Worm (Caenorhabditis elegans) whole organism, early embryonic: ENCODE data around the gene C25F9.14.

ENCODE experiments used
- B0310.2 ChIP-seq: sonication (generic microtip); optimal IDR thresholded peaks from 2 replicates; lab custom pipeline; 2016; ENCODE audit warnings: mild to moderate bottlenecking, missing genetic modification characterization, missing compliant biosample characterization
- F13C5.2 ChIP-seq: sonication (generic microtip); optimal IDR thresholded peaks from 2 replicates; lab custom pipeline; 2017; ENCODE audit warnings: mild to moderate bottlenecking, missing genetic modification characterization, inconsistent platforms, missing compliant biosample characterization
- aly-1 ChIP-seq: sonication (generic microtip); optimal IDR thresholded peaks from 2 replicates; lab custom pipeline; 2016; ENCODE audit warnings: missing genetic modification characterization, missing compliant biosample characterization
- ama-1 ChIP-seq: fragments of 150-350 bp; optimal IDR thresholded peaks from 2 replicates; lab custom pipeline; 2014
- ceh-13 ChIP-seq: fragments of 200-800 bp; sonication (Bioruptor generic); optimal IDR thresholded peaks from 2 replicates; lab custom pipeline; 2018; ENCODE audit warnings: mild to moderate bottlenecking, missing genetic modification characterization, missing compliant biosample characterization
- ceh-36 ChIP-seq: sonication (generic microtip); optimal IDR thresholded peaks from 2 replicates; lab custom pipeline; 2016; ENCODE audit warnings: missing genetic modification characterization, inconsistent platforms, missing compliant biosample characterization
- ets-7 ChIP-seq: sonication (generic microtip); optimal IDR thresholded peaks from 2 replicates; lab custom pipeline; 2016; ENCODE audit warnings: missing genotype, missing genetic modification characterization, missing compliant biosample characterization
- flt-1 ChIP-seq: fragments of 200-800 bp; sonication (Bioruptor generic); IDR thresholded peaks from 2 replicates; pipeline ENCODE4 v1.3.6; 2022; ENCODE audit warnings: missing genetic modification characterization, missing compliant biosample characterization
- hmbx-1 ChIP-seq: sonication (generic microtip); optimal IDR thresholded peaks from 2 replicates; lab custom pipeline; 2016; ENCODE audit warnings: mild to moderate bottlenecking, missing genetic modification characterization, missing compliant biosample characterization
- hmg-4 ChIP-seq: fragments of 200-800 bp; sonication (Bioruptor generic); optimal IDR thresholded peaks from 2 replicates; lab custom pipeline; 2018; ENCODE audit warnings: mild to moderate bottlenecking, missing genetic modification characterization, missing compliant biosample characterization
- hnd-1 ChIP-seq: sonication (generic microtip); optimal IDR thresholded peaks from 2 replicates; lab custom pipeline; 2016; ENCODE audit warnings: missing genetic modification characterization, missing compliant biosample characterization
- pes-1 ChIP-seq: fragments of 200-800 bp; sonication (Bioruptor generic); IDR thresholded peaks from 2 replicates; pipeline ENCODE4 v1.3.6; 2022; ENCODE audit warnings: missing genetic modification reagents, missing genetic modification characterization, missing compliant biosample characterization
- scrt-1 ChIP-seq: fragments of 200-800 bp; sonication (Bioruptor generic); IDR thresholded peaks from 2 replicates; pipeline ENCODE4 v1.3.6; 2022; ENCODE audit warnings: missing genetic modification characterization, missing compliant biosample characterization
- sea-1 ChIP-seq: fragments of 200-800 bp; sonication (Bioruptor generic); conservative IDR thresholded peaks from 2 replicates; pipeline ENCODE4 v1.3.6; 2022; ENCODE audit warnings: missing genetic modification characterization, missing compliant biosample characterization
- tbx-11 ChIP-seq: fragments of 200-800 bp; sonication (Bioruptor generic); IDR thresholded peaks from 2 replicates; pipeline ENCODE4 v1.3.6; 2022; ENCODE audit warnings: missing genetic modification characterization, missing compliant biosample characterization
- tbx-37 ChIP-seq: fragments of 200-800 bp; sonication (Bioruptor generic); conservative IDR thresholded peaks from 2 replicates; pipeline ENCODE4 v1.3.6; 2022; ENCODE audit warnings: missing genetic modification reagents, missing genetic modification characterization, missing compliant biosample characterization
- tra-4 ChIP-seq: sonication (generic microtip); optimal IDR thresholded peaks from 2 replicates; lab custom pipeline; 2017; ENCODE audit warnings: missing genetic modification characterization, missing compliant biosample characterization

C25F9.14 gene

DNA sequence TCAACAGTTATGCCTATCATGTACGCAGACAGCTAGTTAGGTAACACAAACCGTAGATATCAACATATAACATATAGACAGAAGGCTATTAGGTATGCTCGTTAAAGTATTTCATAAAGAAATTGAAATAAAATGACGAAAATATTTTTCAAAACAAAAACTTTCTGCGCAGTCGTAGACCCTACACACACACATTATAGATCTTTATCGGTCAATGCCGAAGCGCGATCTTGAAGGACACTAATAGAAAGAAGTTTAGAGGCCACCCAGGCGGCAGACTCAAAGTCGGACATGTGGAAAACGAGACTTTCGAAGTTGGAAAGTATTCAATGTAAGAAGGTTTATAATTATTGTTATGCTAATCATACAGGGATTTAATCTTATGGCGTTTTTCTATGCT, 7.3 kb upstream of the C25F9.14 start:
- no peak for TF ChIP-seq hmg-4

ce11 chrV:19429605-19430004, 6.7 kb upstream of the C25F9.14 start:
- TF ChIP-seq F13C5.2 (tag; lab: Kevin White, UChicago) (no peak), ceh-36 (tag; lab: Kevin White, UChicago) (no peak), hmg-4 (no peak), B0310.2 (tag; lab: Kevin White, UChicago) (no peak)

ce11 chrV:19430351-19430913, 5.9 kb upstream of the C25F9.14 start:
- TF ChIP-seq tbx-37 (GFP tag; lab: Robert Waterston, UW) (no peak), F13C5.2 (tag; lab: Kevin White, UChicago) (no peak), aly-1 (tag; lab: Kevin White, UChicago) (no peak), scrt-1 (GFP tag; lab: Robert Waterston, UW) (no peak), ama-1 (lab: Kevin White, UChicago) (no peak), pes-1 (GFP tag; lab: Robert Waterston, UW) (no peak), ceh-36 (tag; lab: Kevin White, UChicago) (peak; percentile 50), hmg-4 (peak; percentile 26), ets-7 (no peak), tra-4 (tag; lab: Kevin White, UChicago) (no peak), sea-1 (GFP tag; lab: Robert Waterston, UW) (no peak)

ce11 chrV:19431036-19431435, 5.2 kb upstream of the C25F9.14 start, which contains the start of gene srw-85:
Gene srw-85 (minus strand): TSS chrV:19431136.
- TF ChIP-seq tbx-37 (GFP tag; lab: Robert Waterston, UW) (no peak), ceh-13 (GFP tag; lab: Kevin White, UChicago) (no peak), hnd-1 (tag; lab: Kevin White, UChicago) (no peak), flt-1 (GFP tag; lab: Robert Waterston, UW) (no peak), sea-1 (GFP tag; lab: Robert Waterston, UW) (no peak), scrt-1 (GFP tag; lab: Robert Waterston, UW) (no peak), F13C5.2 (tag; lab: Kevin White, UChicago) (no peak), ama-1 (lab: Kevin White, UChicago) (no peak), hmg-4 (no peak), aly-1 (tag; lab: Kevin White, UChicago) (no peak), hmbx-1 (tag; lab: Kevin White, UChicago) (no peak), pes-1 (GFP tag; lab: Robert Waterston, UW) (no peak), B0310.2 (tag; lab: Kevin White, UChicago) (no peak), tbx-11 (GFP tag; lab: Robert Waterston, UW) (no peak), ceh-36 (tag; lab: Kevin White, UChicago) (no peak), tra-4 (tag; lab: Kevin White, UChicago) (no peak), ets-7 (no peak)

- TF ChIP-seq flt-1 (GFP tag; lab: Robert Waterston, UW) (no peak), sea-1 (GFP tag; lab: Robert Waterston, UW) (no peak), pes-1 (GFP tag; lab: Robert Waterston, UW) (no peak), tra-4 (tag; lab: Kevin White, UChicago) (no peak)
Measured at ce11 chrV:19432030-19432429, 4.3 kb upstream of the C25F9.14 start.

DNA sequence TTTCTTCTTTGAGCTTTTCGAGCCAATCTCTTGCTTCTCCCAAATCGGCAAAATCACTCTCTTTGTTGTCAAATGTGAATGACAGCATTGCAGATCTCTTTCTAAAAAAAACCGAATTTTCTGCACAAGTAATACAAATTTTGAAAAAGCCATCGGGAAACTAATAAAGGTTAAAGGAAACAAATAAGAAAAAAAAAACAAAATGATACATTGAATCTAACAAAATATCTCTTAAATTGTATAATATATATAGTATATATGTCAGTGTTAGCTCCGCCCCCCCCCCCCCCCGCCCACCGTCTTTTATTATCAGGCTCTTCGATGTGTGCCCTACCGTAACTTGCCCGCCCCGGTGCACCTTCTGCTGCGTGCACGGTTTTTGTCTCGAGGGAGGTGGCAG, 3.3 kb upstream of the C25F9.14 start, which contains the start of gene C25F9.11:
TSS of gene C25F9.11 (minus strand) at position 101 of the 400 bp plus-strand sequence.
- TF ChIP-seq ceh-13 (GFP tag; lab: Kevin White, UChicago), result no peak
- no peak for TF ChIP-seq flt-1 (GFP tag; lab: Robert Waterston, UW)
- no peak for TF ChIP-seq sea-1 (GFP tag; lab: Robert Waterston, UW)
- no peak for TF ChIP-seq ets-7
- TF ChIP-seq tbx-37 (GFP tag; lab: Robert Waterston, UW), result no peak
- no peak for TF ChIP-seq aly-1 (tag; lab: Kevin White, UChicago)
- no peak for TF ChIP-seq hnd-1 (tag; lab: Kevin White, UChicago)
- no peak for TF ChIP-seq tra-4 (tag; lab: Kevin White, UChicago)
- TF ChIP-seq ceh-36 (tag; lab: Kevin White, UChicago), result no peak
- TF ChIP-seq hmbx-1 (tag; lab: Kevin White, UChicago), result no peak
- TF ChIP-seq tbx-11 (GFP tag; lab: Robert Waterston, UW), result no peak
- TF ChIP-seq scrt-1 (GFP tag; lab: Robert Waterston, UW), result no peak

- TF ChIP-seq hmg-4 (no peak), tbx-37 (GFP tag; lab: Robert Waterston, UW) (no peak), ceh-13 (GFP tag; lab: Kevin White, UChicago) (no peak), B0310.2 (tag; lab: Kevin White, UChicago) (no peak), hnd-1 (tag; lab: Kevin White, UChicago) (no peak), pes-1 (GFP tag; lab: Robert Waterston, UW) (no peak), flt-1 (GFP tag; lab: Robert Waterston, UW) (no peak), hmbx-1 (tag; lab: Kevin White, UChicago) (no peak), sea-1 (GFP tag; lab: Robert Waterston, UW) (no peak), ets-7 (no peak), F13C5.2 (tag; lab: Kevin White, UChicago) (no peak), tra-4 (tag; lab: Kevin White, UChicago) (no peak), aly-1 (tag; lab: Kevin White, UChicago) (no peak), ama-1 (lab: Kevin White, UChicago) (no peak), scrt-1 (GFP tag; lab: Robert Waterston, UW) (no peak), tbx-11 (GFP tag; lab: Robert Waterston, UW) (no peak), ceh-36 (tag; lab: Kevin White, UChicago) (no peak)
Measured at ce11 chrV:19433806-19434437, 2.4 kb upstream of the C25F9.14 start, which contains the start of gene C25F9.16. Gene C25F9.16 (plus strand): TSS chrV:19434387.
